Worm (Caenorhabditis elegans) whole organism, young adult: ENCODE measurements around the gene pmp-5.

Source experiments
- C06A6.2 ChIP-seq: fragments of 200-800 bp; sonication (Bioruptor generic); conservative IDR thresholded peaks from 2 replicates; pipeline ENCODE4 v1.3.6; 2022; ENCODE audit warnings: missing genetic modification characterization, missing compliant biosample characterization
- C17E4.6 ChIP-seq: fragments of 200-800 bp; sonication (Bioruptor generic); IDR thresholded peaks from 2 replicates; pipeline ENCODE4 v1.3.6; 2022; ENCODE audit warnings: missing genetic modification reagents, missing genetic modification characterization, missing compliant biosample characterization
- D2030.7 ChIP-seq: fragments of 200-800 bp; sonication (Bioruptor generic); IDR thresholded peaks from 2 replicates; pipeline ENCODE4 v1.3.6; 2022; ENCODE audit warnings: missing genetic modification reagents, missing genetic modification characterization, missing compliant biosample characterization
- F33H1.4 ChIP-seq: fragments of 200-800 bp; sonication (Bioruptor generic); IDR thresholded peaks from 2 replicates; pipeline ENCODE4 v1.3.6; 2022; ENCODE audit warnings: missing genetic modification reagents, missing genetic modification characterization, missing compliant biosample characterization
- F57C9.4 ChIP-seq: sonication (generic microtip); optimal IDR thresholded peaks from 2 replicates; lab custom pipeline; 2017; ENCODE audit warnings: mild to moderate bottlenecking, missing genetic modification characterization, missing compliant biosample characterization
- T07F8.4 ChIP-seq: sonication (generic microtip); optimal IDR thresholded peaks from 2 replicates; lab custom pipeline; 2016; ENCODE audit warnings: mild to moderate bottlenecking, missing genetic modification characterization, moderate library complexity, missing compliant biosample characterization
- Y53G8AR.9 ChIP-seq: fragments of 200-800 bp; sonication (Bioruptor generic); conservative IDR thresholded peaks from 2 replicates; pipeline ENCODE4 v1.3.6; 2022; ENCODE audit warnings: missing genetic modification reagents, missing genetic modification characterization, missing compliant biosample characterization
- Y95B8A.8 ChIP-seq: fragments of 200-800 bp; sonication (Bioruptor generic); IDR thresholded peaks from 2 replicates; pipeline ENCODE4 v1.3.6; 2022; ENCODE audit warnings: missing genetic modification reagents, missing genetic modification characterization, missing compliant biosample characterization
- aptf-2 ChIP-seq: fragments of 200-800 bp; sonication (Bioruptor generic); conservative IDR thresholded peaks from 2 replicates; pipeline ENCODE4 v1.3.6; 2022; ENCODE audit warnings: missing genetic modification reagents, missing genetic modification characterization, missing compliant biosample characterization
- cebp-1 ChIP-seq, 2 experiments: fragments of 200-800 bp in 1 of 2; sonication (Bioruptor generic) in 1 of 2; sonication (generic microtip) in 1 of 2; IDR thresholded peaks in 1 of 2; optimal IDR thresholded peaks in 1 of 2; 2 replicates each; pipeline versions ENCODE4 v1.3.6 to Lab custom; 2017 to 2022; ENCODE audit warnings: missing compliant biosample characterization in 2 of 2, missing genetic modification characterization in 2 of 2, mild to moderate bottlenecking in 1 of 2, missing genetic modification reagents in 1 of 2, moderate library complexity in 1 of 2
- ceh-100 ChIP-seq: fragments of 200-800 bp; sonication (Bioruptor generic); IDR thresholded peaks from 2 replicates; pipeline ENCODE4 v1.3.6; 2022; ENCODE audit warnings: missing genetic modification reagents, missing genetic modification characterization, missing compliant biosample characterization
- ceh-27 ChIP-seq: fragments of 200-800 bp; sonication (Bioruptor generic); optimal IDR thresholded peaks from 2 replicates; lab custom pipeline; 2018; ENCODE audit warnings: mild to moderate bottlenecking, missing genetic modification characterization, moderate library complexity, missing compliant biosample characterization
- dox-1 ChIP-seq: fragments of 200-800 bp; sonication (Bioruptor generic); IDR thresholded peaks from 2 replicates; pipeline ENCODE4 v1.3.6; 2022; ENCODE audit warnings: missing genetic modification reagents, missing genetic modification characterization, missing compliant biosample characterization
- dpl-1 ChIP-seq: fragments of 150-350 bp; optimal IDR thresholded peaks from 2 replicates; lab custom pipeline; 2014; ENCODE audit warnings: missing biosample characterization, missing genetic modification reagents, missing genetic modification characterization
- efl-1 ChIP-seq: fragments of 150-350 bp; optimal IDR thresholded peaks from 2 replicates; lab custom pipeline; 2014; ENCODE audit warnings: missing biosample characterization, missing genetic modification reagents, missing genetic modification characterization
- egl-18 ChIP-seq: fragments of 200-800 bp; sonication (Bioruptor generic); IDR thresholded peaks from 2 replicates; pipeline ENCODE4 v1.3.6; 2022; ENCODE audit warnings: missing genetic modification reagents, missing genetic modification characterization, missing compliant biosample characterization
- egrh-3 ChIP-seq: fragments of 200-800 bp; sonication (Bioruptor generic); IDR thresholded peaks from 2 replicates; pipeline ENCODE4 v1.3.6; 2022; ENCODE audit warnings: missing genetic modification reagents, missing genetic modification characterization, missing compliant biosample characterization
- hmg-1.2 ChIP-seq: fragments of 200-800 bp; sonication (Bioruptor generic); IDR thresholded peaks from 2 replicates; pipeline ENCODE4 v1.3.6; 2022; ENCODE audit warnings: missing genetic modification reagents, missing genetic modification characterization, missing compliant biosample characterization
- lin-40 ChIP-seq: sonication (generic microtip); optimal IDR thresholded peaks from 2 replicates; lab custom pipeline; 2016; ENCODE audit warnings: missing genetic modification characterization, mild to moderate bottlenecking, missing compliant biosample characterization, missing genotype, missing genetic modification reagents
- lin-54 ChIP-seq: fragments of 200-800 bp; sonication (Bioruptor generic); optimal IDR thresholded peaks from 2 replicates; lab custom pipeline; 2018; ENCODE audit warnings: mild to moderate bottlenecking, missing genetic modification characterization, missing compliant biosample characterization
- lir-1 ChIP-seq: fragments of 200-800 bp; sonication (Bioruptor generic); conservative IDR thresholded peaks from 2 replicates; pipeline ENCODE4 v1.3.6; 2022; ENCODE audit warnings: missing genetic modification reagents, missing genetic modification characterization, missing compliant biosample characterization
- lsl-1 ChIP-seq: fragments of 200-800 bp; sonication (Bioruptor generic); optimal IDR thresholded peaks from 2 replicates; lab custom pipeline; 2018; ENCODE audit warnings: mild to moderate bottlenecking, missing genetic modification characterization, moderate library complexity, missing compliant biosample characterization
- madf-6 ChIP-seq: fragments of 200-800 bp; sonication (Bioruptor generic); IDR thresholded peaks from 2 replicates; pipeline ENCODE4 v1.3.6; 2022; ENCODE audit warnings: missing genetic modification reagents, missing genetic modification characterization, missing compliant biosample characterization
- madf-8 ChIP-seq: fragments of 200-800 bp; sonication (Bioruptor generic); conservative IDR thresholded peaks from 2 replicates; pipeline ENCODE4 v1.3.6; 2022; ENCODE audit warnings: missing genetic modification reagents, missing genetic modification characterization, missing compliant biosample characterization
- mcd-1 ChIP-seq: fragments of 200-800 bp; sonication (Bioruptor generic); IDR thresholded peaks from 2 replicates; pipeline ENCODE4 v1.3.6; 2022; ENCODE audit warnings: missing genetic modification reagents, missing genetic modification characterization, missing compliant biosample characterization
- nfya-1 ChIP-seq: sonication (generic microtip); optimal IDR thresholded peaks from 2 replicates; lab custom pipeline; 2017; ENCODE audit warnings: antibody characterized with exemption, missing compliant biosample characterization, missing genetic modification characterization, borderline replicate concordance; ENCODE audit not compliant: insufficient read depth
- nfya-2 ChIP-seq: fragments of 200-800 bp; sonication (Bioruptor generic); IDR thresholded peaks from 2 replicates; pipeline ENCODE4 v1.3.6; 2022; ENCODE audit warnings: missing genetic modification reagents, missing genetic modification characterization, missing compliant biosample characterization
- nfyb-1 ChIP-seq: fragments of 200-800 bp; sonication (Bioruptor generic); IDR thresholded peaks from 2 replicates; pipeline ENCODE4 v1.3.6; 2022; ENCODE audit warnings: missing genetic modification reagents, missing genetic modification characterization, missing compliant biosample characterization
- rcor-1 ChIP-seq: fragments of 200-800 bp; sonication (Bioruptor generic); IDR thresholded peaks from 2 replicates; pipeline ENCODE4 v1.3.6; 2022; ENCODE audit warnings: missing genetic modification reagents, missing genetic modification characterization, missing compliant biosample characterization
- rpc-1 ChIP-seq, 2 experiments: fragments of 150-350 bp in 1 of 2; sonication (generic microtip) in 1 of 2; optimal IDR thresholded peaks; 2 replicates each; lab custom pipeline; 2014 to 2018; ENCODE audit warnings: missing biosample characterization in 1 of 2, missing genetic modification characterization in 1 of 2, missing genetic modification reagents in 1 of 2, missing genotype in 1 of 2
- snpc-1.3 ChIP-seq: sonication (generic microtip); optimal IDR thresholded peaks from 2 replicates; lab custom pipeline; 2017; ENCODE audit warnings: missing genetic modification characterization, mild to moderate bottlenecking, missing compliant biosample characterization, antibody characterized with exemption, moderate library complexity, missing genotype, missing genetic modification reagents; ENCODE audit not compliant: insufficient read depth
- snpc-3.4 ChIP-seq: sonication (generic microtip); optimal IDR thresholded peaks from 2 replicates; lab custom pipeline; 2017; ENCODE audit warnings: missing genetic modification characterization, mild to moderate bottlenecking, missing compliant biosample characterization, antibody characterized with exemption, moderate library complexity, missing genotype, missing genetic modification reagents
- somi-1 ChIP-seq: fragments of 200-800 bp; sonication (Bioruptor generic); optimal IDR thresholded peaks from 2 replicates; lab custom pipeline; 2018; ENCODE audit warnings: mild to moderate bottlenecking, missing genetic modification characterization, missing compliant biosample characterization
- xnd-1 ChIP-seq: sonication (generic microtip); optimal IDR thresholded peaks from 2 replicates; lab custom pipeline; 2016; ENCODE audit warnings: missing genotype, missing genetic modification reagents, missing genetic modification characterization, missing compliant biosample characterization
- ztf-22 ChIP-seq: fragments of 200-800 bp; sonication (Bioruptor generic); optimal IDR thresholded peaks from 2 replicates; lab custom pipeline; 2018; ENCODE audit warnings: mild to moderate bottlenecking, missing genetic modification characterization, moderate library complexity, missing compliant biosample characterization
- ztf-3 ChIP-seq: fragments of 200-800 bp; sonication (Bioruptor generic); optimal IDR thresholded peaks from 2 replicates; lab custom pipeline; 2018; ENCODE audit warnings: mild to moderate bottlenecking, missing genetic modification characterization, missing compliant biosample characterization

Gene pmp-5

ce11 chrV:6704482-6704881 is 38.9 kb upstream of the pmp-5 start (continued):
- no peak for TF ChIP-seq rcor-1 (GFP tag; lab: Robert Waterston, UW)
- no peak for TF ChIP-seq C17E4.6 (GFP tag; lab: Robert Waterston, UW)
- no peak for TF ChIP-seq T07F8.4 (tag; lab: Kevin White, UChicago)
- TF ChIP-seq ztf-22 (GFP tag; lab: Kevin White, UChicago): no peak
- no peak for TF ChIP-seq lsl-1 (GFP tag; lab: Kevin White, UChicago)
- no peak for TF ChIP-seq lin-40
- TF ChIP-seq C06A6.2 (GFP tag; lab: Robert Waterston, UW): no peak
- TF ChIP-seq Y95B8A.8: 0 out of 2 replicates have a peak, but pooled peaks have one; percentile 7
- TF ChIP-seq ceh-27 (GFP tag; lab: Kevin White, UChicago): no peak

ce11 chrV:6702692-6703091 is 37.1 kb upstream of the pmp-5 start, which contains the start of gene era-1:
TSS of gene era-1 (plus strand) at chrV:6703057.
- TF ChIP-seq lin-40: no peak
- peak; percentile 90 for TF ChIP-seq madf-6 (GFP tag; lab: Robert Waterston, UW)
- TF ChIP-seq egl-18 (GFP tag; lab: Robert Waterston, UW): no peak
- TF ChIP-seq efl-1 (GFP tag; lab: Kevin White, UChicago): peak; percentile 77
- TF ChIP-seq hmg-1.2 (GFP tag; lab: Robert Waterston, UW): no peak
- no peak for TF ChIP-seq ceh-100 (GFP tag; lab: Robert Waterston, UW)
- TF ChIP-seq rpc-1 (optimal IDR thresholded peaks at IDR 0.05; lab: Kevin White, UChicago): no peak
- no peak for TF ChIP-seq rpc-1 (tag; optimal IDR thresholded peaks at IDR 0.05; lab: Kevin White, UChicago)
- no peak for TF ChIP-seq nfya-2 (GFP tag; lab: Robert Waterston, UW)
- TF ChIP-seq lsl-1 (GFP tag; lab: Kevin White, UChicago): peak; percentile 92
- peak; percentile 67 for TF ChIP-seq madf-8 (GFP tag; lab: Robert Waterston, UW)
- TF ChIP-seq F33H1.4 (GFP tag; lab: Robert Waterston, UW): peak; percentile 82
- peak; percentile 27 for TF ChIP-seq snpc-3.4 (tag; lab: Kevin White, UChicago)
- TF ChIP-seq rcor-1 (GFP tag; lab: Robert Waterston, UW): 0 out of 2 replicates have a peak, but pooled peaks have one; percentile 8
- peak; percentile 12 for TF ChIP-seq snpc-1.3 (tag; lab: Kevin White, UChicago)
- no peak for TF ChIP-seq somi-1 (GFP tag; lab: Kevin White, UChicago)
- TF ChIP-seq F57C9.4 (tag; lab: Kevin White, UChicago): no peak
- no peak for TF ChIP-seq lir-1 (GFP tag; lab: Robert Waterston, UW)
- no peak for TF ChIP-seq cebp-1 (GFP tag; IDR thresholded peaks at IDR 0.05; lab: Robert Waterston, UW)
- no peak for TF ChIP-seq cebp-1 (tag; optimal IDR thresholded peaks at IDR 0.05; lab: Kevin White, UChicago)
- TF ChIP-seq aptf-2 (GFP tag; lab: Robert Waterston, UW): no peak
- TF ChIP-seq dpl-1: peak; percentile 61
- no peak for TF ChIP-seq nfya-1 (tag; lab: Kevin White, UChicago)
- TF ChIP-seq xnd-1 (tag; lab: Kevin White, UChicago): peak; percentile 83
- TF ChIP-seq Y53G8AR.9 (GFP tag; lab: Robert Waterston, UW): no peak
- no peak for TF ChIP-seq mcd-1 (GFP tag; lab: Robert Waterston, UW)
- TF ChIP-seq ztf-3 (GFP tag; lab: Kevin White, UChicago): no peak
- TF ChIP-seq egrh-3 (GFP tag; lab: Robert Waterston, UW): no peak
- TF ChIP-seq dox-1 (GFP tag; lab: Robert Waterston, UW): 0 out of 2 replicates have a peak, but pooled peaks have one; percentile 21
- TF ChIP-seq lin-54: peak; percentile 10
- TF ChIP-seq nfyb-1: no peak
- TF ChIP-seq D2030.7: 0 out of 2 replicates have a peak, but pooled peaks have one; percentile 35
